Worm (Caenorhabditis elegans) whole organism, late embryonic: ENCODE measurements around the gene plpp-1.1.

Experiments used
- K02D7.2 ChIP-seq: sonication (generic microtip); optimal IDR thresholded peaks from 2 replicates; lab custom pipeline; 2017; ENCODE audit warnings: mild to moderate bottlenecking, missing genetic modification characterization, missing compliant biosample characterization
- K09A11.1 ChIP-seq: sonication (generic microtip); optimal IDR thresholded peaks from 2 replicates; lab custom pipeline; 2017; ENCODE audit warnings: antibody characterized with exemption, mild to moderate bottlenecking, missing genetic modification characterization, missing compliant biosample characterization; ENCODE audit not compliant: insufficient read depth
- T23F11.4 ChIP-seq: fragments of 200-800 bp; sonication (Bioruptor generic); optimal IDR thresholded peaks from 2 replicates; lab custom pipeline; 2018; ENCODE audit warnings: mild to moderate bottlenecking, missing genetic modification characterization, missing compliant biosample characterization
- ahr-1 ChIP-seq: sonication (generic microtip); optimal IDR thresholded peaks from 2 replicates; lab custom pipeline; 2016; ENCODE audit warnings: missing genetic modification characterization, missing compliant biosample characterization
- ceh-14 ChIP-seq: sonication (generic microtip); optimal IDR thresholded peaks from 2 replicates; lab custom pipeline; 2016; ENCODE audit warnings: missing genotype, missing genetic modification characterization, missing compliant biosample characterization
- ceh-18 ChIP-seq: sonication (generic microtip); optimal IDR thresholded peaks from 2 replicates; lab custom pipeline; 2016; ENCODE audit warnings: missing genetic modification characterization, missing compliant biosample characterization
- ceh-19 ChIP-seq: fragments of 200-800 bp; sonication (Bioruptor generic); optimal IDR thresholded peaks from 2 replicates; lab custom pipeline; 2018; ENCODE audit warnings: mild to moderate bottlenecking, missing genetic modification characterization, missing compliant biosample characterization
- ceh-2 ChIP-seq: sonication (generic microtip); optimal IDR thresholded peaks from 2 replicates; lab custom pipeline; 2016; ENCODE audit warnings: missing genotype, missing genetic modification characterization, missing compliant biosample characterization
- ceh-24 ChIP-seq: sonication (generic microtip); optimal IDR thresholded peaks from 2 replicates; lab custom pipeline; 2016; ENCODE audit warnings: mild to moderate bottlenecking, missing genetic modification characterization, missing compliant biosample characterization
- ceh-31 ChIP-seq: sonication (generic microtip); optimal IDR thresholded peaks from 2 replicates; lab custom pipeline; 2016; ENCODE audit warnings: missing genetic modification characterization, missing compliant biosample characterization
- ceh-34 ChIP-seq: sonication (generic microtip); optimal IDR thresholded peaks from 2 replicates; lab custom pipeline; 2016; ENCODE audit warnings: mild to moderate bottlenecking, missing genetic modification characterization, missing compliant biosample characterization
- ceh-48 ChIP-seq: sonication (generic microtip); optimal IDR thresholded peaks from 2 replicates; lab custom pipeline; 2016; ENCODE audit warnings: missing genetic modification characterization, inconsistent platforms, missing compliant biosample characterization
- che-1 ChIP-seq: sonication (generic microtip); optimal IDR thresholded peaks from 2 replicates; lab custom pipeline; 2016; ENCODE audit warnings: mild to moderate bottlenecking, missing genetic modification characterization, missing compliant biosample characterization
- dmd-4 ChIP-seq: sonication (generic microtip); optimal IDR thresholded peaks from 2 replicates; lab custom pipeline; 2016; ENCODE audit warnings: borderline replicate concordance, missing genetic modification characterization, missing compliant biosample characterization
- fax-1 ChIP-seq: sonication (generic microtip); optimal IDR thresholded peaks from 2 replicates; lab custom pipeline; 2016; ENCODE audit warnings: missing genotype, missing genetic modification characterization, missing compliant biosample characterization
- fkh-10 ChIP-seq: fragments of 150-350 bp; optimal IDR thresholded peaks from 2 replicates; lab custom pipeline; 2014; ENCODE audit warnings: missing biosample characterization, missing genetic modification reagents, missing genetic modification characterization
- fkh-6 ChIP-seq: sonication (generic microtip); optimal IDR thresholded peaks from 2 replicates; lab custom pipeline; 2016; ENCODE audit warnings: missing genetic modification characterization, missing compliant biosample characterization
- hlh-15 ChIP-seq: sonication (generic microtip); optimal IDR thresholded peaks from 2 replicates; lab custom pipeline; 2016; ENCODE audit warnings: missing genetic modification characterization, missing compliant biosample characterization
- hlh-30 ChIP-seq: sonication (generic microtip); optimal IDR thresholded peaks from 2 replicates; lab custom pipeline; 2017; ENCODE audit warnings: antibody characterized with exemption, missing genetic modification characterization, missing compliant biosample characterization; ENCODE audit not compliant: insufficient read depth
- hlh-6 ChIP-seq: sonication (generic microtip); optimal IDR thresholded peaks from 2 replicates; lab custom pipeline; 2016; ENCODE audit warnings: missing genotype, missing genetic modification characterization, missing compliant biosample characterization
- hlh-8 ChIP-seq: sonication (generic microtip); optimal IDR thresholded peaks from 2 replicates; lab custom pipeline; 2016; ENCODE audit warnings: missing genotype, missing genetic modification characterization, missing compliant biosample characterization
- lin-11 ChIP-seq: fragments of 200-800 bp; sonication (Bioruptor generic); optimal IDR thresholded peaks from 2 replicates; lab custom pipeline; 2018; ENCODE audit warnings: mild to moderate bottlenecking, missing genetic modification characterization, missing compliant biosample characterization
- mec-3 ChIP-seq: sonication (generic microtip); optimal IDR thresholded peaks from 2 replicates; lab custom pipeline; 2016; ENCODE audit warnings: borderline replicate concordance, missing genetic modification characterization, missing compliant biosample characterization
- nfya-1 ChIP-seq: sonication (generic microtip); optimal IDR thresholded peaks from 2 replicates; lab custom pipeline; 2017; ENCODE audit warnings: missing genetic modification characterization, mild to moderate bottlenecking, missing compliant biosample characterization, antibody characterized with exemption, moderate library complexity
- nhr-232 ChIP-seq: sonication (generic microtip); optimal IDR thresholded peaks from 2 replicates; lab custom pipeline; 2016; ENCODE audit warnings: missing genetic modification characterization, missing compliant biosample characterization
- pag-3 ChIP-seq: sonication (generic microtip); optimal IDR thresholded peaks from 2 replicates; lab custom pipeline; 2016; ENCODE audit warnings: missing compliant biosample characterization, missing genetic modification characterization, borderline replicate concordance
- pat-9 ChIP-seq: fragments of 200-800 bp; sonication (Bioruptor generic); optimal IDR thresholded peaks from 2 replicates; lab custom pipeline; 2018; ENCODE audit warnings: mild to moderate bottlenecking, missing genetic modification characterization, moderate library complexity, missing compliant biosample characterization
- pax-1 ChIP-seq: fragments of 150-350 bp; optimal IDR thresholded peaks from 2 replicates; lab custom pipeline; 2014; ENCODE audit warnings: missing biosample characterization, missing genetic modification characterization
- pqm-1 ChIP-seq: sonication (generic microtip); optimal IDR thresholded peaks from 2 replicates; lab custom pipeline; 2016; ENCODE audit warnings: missing genetic modification characterization, missing compliant biosample characterization
- ref-2 ChIP-seq: sonication (generic microtip); optimal IDR thresholded peaks from 2 replicates; lab custom pipeline; 2016; ENCODE audit warnings: missing genetic modification characterization, missing compliant biosample characterization
- rnt-1 ChIP-seq: sonication (generic microtip); optimal IDR thresholded peaks from 2 replicates; lab custom pipeline; 2016; ENCODE audit warnings: missing genetic modification characterization, missing compliant biosample characterization
- sox-4 ChIP-seq: sonication (generic microtip); optimal IDR thresholded peaks from 2 replicates; lab custom pipeline; 2017; ENCODE audit warnings: mild to moderate bottlenecking, missing genetic modification characterization, inconsistent platforms, missing compliant biosample characterization
- tbx-2 ChIP-seq: sonication (generic microtip); optimal IDR thresholded peaks from 2 replicates; lab custom pipeline; 2016; ENCODE audit warnings: missing genetic modification characterization, missing compliant biosample characterization
- unc-3 ChIP-seq, 2 experiments: fragments of 200-800 bp in 1 of 2; sonication (Bioruptor generic) in 1 of 2; sonication (generic microtip) in 1 of 2; conservative IDR thresholded peaks in 1 of 2; optimal IDR thresholded peaks in 1 of 2; 2 replicates each; pipeline versions ENCODE4 v1.3.6 to Lab custom; 2016 to 2022; ENCODE audit warnings: missing compliant biosample characterization in 2 of 2, missing genetic modification characterization in 2 of 2, missing genetic modification reagents in 1 of 2
- unc-42 ChIP-seq: sonication (generic microtip); optimal IDR thresholded peaks from 2 replicates; lab custom pipeline; 2016; ENCODE audit warnings: missing genotype, missing genetic modification characterization, missing compliant biosample characterization
- unc-55 ChIP-seq: sonication (generic microtip); optimal IDR thresholded peaks from 2 replicates; lab custom pipeline; 2017; ENCODE audit warnings: missing biosample characterization, missing genetic modification reagents, missing genetic modification characterization
- unc-86 ChIP-seq: sonication (generic microtip); optimal IDR thresholded peaks from 2 replicates; lab custom pipeline; 2016; ENCODE audit warnings: missing genetic modification characterization, missing compliant biosample characterization
- zip-5 ChIP-seq: sonication (generic microtip); optimal IDR thresholded peaks from 2 replicates; lab custom pipeline; 2016; ENCODE audit warnings: missing genetic modification characterization, missing compliant biosample characterization
- ztf-16 ChIP-seq: sonication (generic microtip); optimal IDR thresholded peaks from 2 replicates; lab custom pipeline; 2017; ENCODE audit warnings: missing genetic modification characterization, missing compliant biosample characterization

Gene plpp-1.1

ce11 chrII:3933640-3934039 lies 5.8 kb upstream of the plpp-1.1 start, which contains the start of gene Y14H12B.2:
TSS of gene Y14H12B.2 (minus strand) at chrII:3933740.
- TF ChIP-seq unc-3 (GFP tag; conservative IDR thresholded peaks at IDR 0.05; lab: Robert Waterston, UW) (no peak), unc-3 (tag; optimal IDR thresholded peaks at IDR 0.05; lab: Kevin White, UChicago) (no peak), dmd-4 (tag; lab: Kevin White, UChicago) (no peak), K09A11.1 (no peak), pat-9 (tag; lab: Kevin White, UChicago) (no peak), ceh-2 (tag; lab: Kevin White, UChicago) (no peak)

- TF ChIP-seq zip-5 (tag; lab: Kevin White, UChicago) (no peak), pqm-1 (tag; lab: Kevin White, UChicago) (no peak), rnt-1 (tag; lab: Kevin White, UChicago) (no peak), pag-3 (tag; lab: Kevin White, UChicago) (no peak), fkh-10 (GFP tag; lab: Kevin White, UChicago) (no peak), sox-4 (tag; lab: Kevin White, UChicago) (no peak), unc-86 (tag; lab: Kevin White, UChicago) (no peak), ahr-1 (no peak), K02D7.2 (tag; lab: Kevin White, UChicago) (no peak), unc-55 (GFP tag; lab: Kevin White, UChicago) (no peak), K09A11.1 (no peak), fax-1 (tag; lab: Kevin White, UChicago) (no peak), ceh-31 (no peak), unc-42 (no peak), ceh-14 (tag; lab: Kevin White, UChicago) (no peak)
Observed at ce11 chrII:3931825-3932224, 4.0 kb upstream of the plpp-1.1 start.

ce11 chrII:3931230-3931629 lies 3.4 kb upstream of the plpp-1.1 start:
- TF ChIP-seq nfya-1 (tag; lab: Kevin White, UChicago) (peak; percentile 97), ceh-48 (no peak)

ce11 chrII:3930478-3931182 lies 2.8 kb upstream of the plpp-1.1 start:
- TF ChIP-seq nfya-1 (tag; lab: Kevin White, UChicago) = peak; percentile 99
- no peak for TF ChIP-seq ztf-16 (tag; lab: Kevin White, UChicago)
- no peak for TF ChIP-seq fkh-6 (tag; lab: Kevin White, UChicago)
- TF ChIP-seq ceh-31 = peak; percentile 32
- no peak for TF ChIP-seq hlh-6 (tag; lab: Kevin White, UChicago)
- no peak for TF ChIP-seq dmd-4 (tag; lab: Kevin White, UChicago)
- TF ChIP-seq ceh-18 (tag; lab: Kevin White, UChicago) = peak; percentile 7
- TF ChIP-seq ceh-34 = peak; percentile 12
- TF ChIP-seq ref-2 = no peak
- TF ChIP-seq, all 69 proteins: peak for 4

- TF ChIP-seq ceh-31 (no peak), nfya-1 (tag; lab: Kevin White, UChicago) (peak; percentile 9)
- TF ChIP-seq, all 69 proteins: peak for 1
Observed at ce11 chrII:3929446-3929845, 1.7 kb upstream of the plpp-1.1 start.

- TF ChIP-seq lin-11 (tag; lab: Kevin White, UChicago) (no peak), unc-3 (GFP tag; conservative IDR thresholded peaks at IDR 0.05; lab: Robert Waterston, UW) (no peak), unc-3 (tag; optimal IDR thresholded peaks at IDR 0.05; lab: Kevin White, UChicago) (no peak), ceh-14 (tag; lab: Kevin White, UChicago) (no peak), unc-55 (GFP tag; lab: Kevin White, UChicago) (no peak), fkh-6 (tag; lab: Kevin White, UChicago) (no peak), ceh-24 (tag; lab: Kevin White, UChicago) (no peak), hlh-8 (tag; lab: Kevin White, UChicago) (no peak), T23F11.4 (GFP tag; lab: Kevin White, UChicago) (no peak), tbx-2 (tag; lab: Kevin White, UChicago) (no peak), mec-3 (no peak), nhr-232 (no peak), ceh-19 (GFP tag; lab: Kevin White, UChicago) (no peak), fax-1 (tag; lab: Kevin White, UChicago) (no peak), hlh-15 (tag; lab: Kevin White, UChicago) (no peak), pax-1 (no peak), che-1 (tag; lab: Kevin White, UChicago) (no peak), hlh-30 (tag; lab: Kevin White, UChicago) (no peak)
Observed at ce11 chrII:3922696-3923095, 5.1 kb downstream of the plpp-1.1 start.
